Fruit fly (Drosophila melanogaster) whole organism, embryonic: ENCODE data around the gene CG14868.
A peak's percentile ranks its signal among the peaks of the same experiment; 100 is the strongest.

ENCODE experiments used
- Awh ChIP-seq: fragments of 200-800 bp; sonication (Bioruptor generic); IDR thresholded peaks from 2 replicates; pipeline ENCODE4, ENCODE4 v1.3.6; 2022; ENCODE audit warnings: missing biosample characterization, missing genetic modification characterization
- CG10543 ChIP-seq: fragments of 200-800 bp; sonication (Bioruptor generic); optimal IDR thresholded peaks from 3 replicates; lab custom pipeline; 2017; ENCODE audit warnings: missing biosample characterization, mild to moderate bottlenecking, missing genetic modification characterization, moderate library complexity
- CG13424 ChIP-seq: fragments of 200-800 bp; sonication (Bioruptor generic); optimal IDR thresholded peaks from 2 replicates; lab custom pipeline; 2019; ENCODE audit warnings: missing biosample characterization, mild to moderate bottlenecking, missing genetic modification characterization, moderate library complexity
- CG17186 ChIP-seq: fragments of 200-800 bp; sonication (Bioruptor generic); optimal IDR thresholded peaks from 3 replicates; lab custom pipeline; 2017; ENCODE audit warnings: missing biosample characterization, missing genetic modification reagents, missing genetic modification characterization
- CG2875 ChIP-seq: fragments of 200-800 bp; sonication (Bioruptor generic); optimal IDR thresholded peaks from 2 replicates; lab custom pipeline; 2017; ENCODE audit warnings: missing biosample characterization, mild to moderate bottlenecking, missing genetic modification characterization, missing genetic modification reagents
- CG4328 ChIP-seq: fragments of 200-800 bp; sonication (Bioruptor generic); optimal IDR thresholded peaks from 3 replicates; lab custom pipeline; 2017; ENCODE audit warnings: missing biosample characterization, missing genetic modification reagents, missing genetic modification characterization
- CG6683 ChIP-seq: fragments of 200-800 bp; sonication (Bioruptor generic); optimal IDR thresholded peaks from 2 replicates; lab custom pipeline; 2017; ENCODE audit warnings: missing biosample characterization, mild to moderate bottlenecking, missing genetic modification characterization, missing genetic modification reagents
- CG6791 ChIP-seq: fragments of 200-800 bp; sonication (Bioruptor generic); IDR thresholded peaks from 3 replicates; pipeline ENCODE4 v1.3.6; 2022; ENCODE audit warnings: missing biosample characterization, missing genetic modification characterization; ENCODE audit not compliant: partially characterized antibody
- CG8765 ChIP-seq: fragments of 200-800 bp; sonication (Bioruptor generic); IDR thresholded peaks from 2 replicates; pipeline ENCODE4 v1.3.6; 2022; ENCODE audit warnings: missing biosample characterization, missing genetic modification characterization
- CG9609 ChIP-seq: fragments of 200-800 bp; sonication (Bioruptor generic); optimal IDR thresholded peaks from 3 replicates; lab custom pipeline; 2016; ENCODE audit warnings: missing biosample characterization, missing genetic modification characterization
- Dp ChIP-seq: fragments of 200-800 bp; sonication (Bioruptor generic); optimal IDR thresholded peaks from 2 replicates; lab custom pipeline; 2018; ENCODE audit warnings: missing biosample characterization, mild to moderate bottlenecking, missing genetic modification characterization, moderate library complexity
- Fer2 ChIP-seq: fragments of 200-800 bp; sonication (Bioruptor generic); optimal IDR thresholded peaks from 2 replicates; lab custom pipeline; 2018; ENCODE audit warnings: missing biosample characterization, mild to moderate bottlenecking, missing genetic modification characterization, moderate library complexity
- HHEX ChIP-seq: fragments of 200-800 bp; sonication (Bioruptor generic); optimal IDR thresholded peaks from 3 replicates; lab custom pipeline; 2017; ENCODE audit warnings: missing biosample characterization, mild to moderate bottlenecking, missing genetic modification characterization, missing genetic modification reagents
- HLH3B ChIP-seq: fragments of 200-800 bp; sonication (Bioruptor generic); IDR thresholded peaks from 2 replicates; pipeline ENCODE4 v1.3.6; 2022; ENCODE audit warnings: missing biosample characterization, missing genetic modification characterization
- Med ChIP-seq: fragments of 200-800 bp; sonication (Bioruptor generic); peaks from one replicate; lab custom pipeline; 2016; ENCODE audit warnings: missing biosample characterization, missing genetic modification characterization, mild to moderate bottlenecking, inconsistent platforms, moderate library complexity
- NC2β ChIP-seq: fragments of 200-800 bp; sonication (Bioruptor generic); optimal IDR thresholded peaks from 2 replicates; lab custom pipeline; 2016; ENCODE audit warnings: missing biosample characterization, missing genetic modification characterization
- NFAT ChIP-seq: fragments of 200-800 bp; sonication (Bioruptor generic); IDR thresholded peaks from 2 replicates; pipeline ENCODE4 v1.3.6; 2022; ENCODE audit warnings: missing biosample characterization, missing genetic modification characterization
- Oaz ChIP-seq: fragments of 200-800 bp; sonication (Bioruptor generic); IDR thresholded peaks from 2 replicates; pipeline ENCODE4 v1.3.6; 2022; ENCODE audit warnings: missing biosample characterization, missing genetic modification characterization
- Optix ChIP-seq: fragments of 200-800 bp; sonication (Bioruptor generic); IDR thresholded peaks from 3 replicates; pipeline ENCODE4 v1.3.6; 2022; ENCODE audit warnings: missing biosample characterization, missing genetic modification characterization
- Rx ChIP-seq: fragments of 200-800 bp; sonication (Bioruptor generic); IDR thresholded peaks from 2 replicates; pipeline ENCODE4 v1.3.6; 2022; ENCODE audit warnings: missing biosample characterization, missing genetic modification characterization
- Sox102F ChIP-seq: fragments of 200-800 bp; sonication (Bioruptor generic); optimal IDR thresholded peaks from 2 replicates; lab custom pipeline; 2018; ENCODE audit warnings: missing biosample characterization, mild to moderate bottlenecking, missing genetic modification characterization, moderate library complexity
- TFAM ChIP-seq: fragments of 200-800 bp; sonication (Bioruptor generic); optimal IDR thresholded peaks from 2 replicates; lab custom pipeline; 2017; ENCODE audit warnings: missing biosample characterization, missing genetic modification characterization, inconsistent platforms
- ase ChIP-seq: fragments of 200-800 bp; sonication (Bioruptor generic); IDR thresholded peaks from 3 replicates; pipeline ENCODE4 v1.3.6; 2022; ENCODE audit warnings: missing biosample characterization, missing genetic modification characterization
- chif ChIP-seq, 2 experiments: fragments of 200-800 bp; sonication (Bioruptor generic); optimal IDR thresholded peaks; 3 replicates each; lab custom pipeline; 2016; ENCODE audit warnings: missing biosample characterization in 2 of 2, missing genetic modification characterization in 2 of 2
- chinmo ChIP-seq: fragments of 200-800 bp; sonication (Bioruptor generic); IDR thresholded peaks from 4 replicates; pipeline ENCODE4 v1.3.6; 2022; ENCODE audit warnings: missing biosample characterization, missing genetic modification characterization; ENCODE audit not compliant: partially characterized antibody
- ci ChIP-seq: fragments of 200-800 bp; sonication (Bioruptor generic); IDR thresholded peaks from 3 replicates; pipeline ENCODE4 v1.3.6; 2022; ENCODE audit warnings: missing biosample characterization, missing genetic modification characterization
- dimm ChIP-seq: fragments of 200-800 bp; sonication (Bioruptor generic); IDR thresholded peaks from 2 replicates; pipeline ENCODE4 v1.3.6; 2022; ENCODE audit warnings: missing biosample characterization, missing genetic modification characterization
- dpn ChIP-seq, 2 experiments: fragments of 200-800 bp; sonication (Bioruptor generic); optimal IDR thresholded peaks; 3 replicates each; lab custom pipeline; 2016; ENCODE audit warnings: missing biosample characterization in 2 of 2, missing genetic modification characterization in 2 of 2
- ewg ChIP-seq: fragments of 200-800 bp; sonication (Bioruptor generic); optimal IDR thresholded peaks from 3 replicates; lab custom pipeline; 2017; ENCODE audit warnings: mild to moderate bottlenecking, missing biosample characterization, missing genetic modification reagents, missing genetic modification characterization
- hb ChIP-seq: fragments of 200-800 bp; sonication (Bioruptor generic); IDR thresholded peaks from 3 replicates; pipeline ENCODE4 v1.3.6; 2022; ENCODE audit warnings: missing biosample characterization, missing genetic modification characterization; ENCODE audit not compliant: partially characterized antibody
- hkb ChIP-seq, 2 experiments: fragments of 200-800 bp in 1 of 2; fragments of >200 bp in 1 of 2; sonication (Bioruptor generic) in 1 of 2; IDR thresholded peaks in 1 of 2; optimal IDR thresholded peaks in 1 of 2; 2 replicates each; pipeline versions ENCODE4 v1.3.6 to Lab custom; 2017 to 2022; ENCODE audit warnings: missing biosample characterization in 1 of 2, missing genetic modification characterization in 1 of 2
- knrl ChIP-seq: fragments of 200-800 bp; sonication (Bioruptor generic); IDR thresholded peaks from 3 replicates; pipeline ENCODE4 v1.3.6; 2022; ENCODE audit warnings: missing biosample characterization, missing genetic modification characterization; ENCODE audit not compliant: partially characterized antibody
- schlank ChIP-seq: fragments of 200-800 bp; sonication (Bioruptor generic); optimal IDR thresholded peaks from 2 replicates; lab custom pipeline; 2018; ENCODE audit warnings: missing biosample characterization, mild to moderate bottlenecking, missing genetic modification characterization
- sens-2 ChIP-seq: fragments of 200-800 bp; sonication (Bioruptor generic); IDR thresholded peaks from 2 replicates; pipeline ENCODE4 v1.3.6; 2022; ENCODE audit warnings: missing biosample characterization, missing genetic modification characterization
- so ChIP-seq: fragments of 200-800 bp; sonication (Bioruptor generic); IDR thresholded peaks from 3 replicates; pipeline ENCODE4 v1.3.6; 2022; ENCODE audit warnings: missing biosample characterization, missing genetic modification characterization
- tll ChIP-seq, 2 experiments: fragments of 200-800 bp in 1 of 2; fragments of >200 bp in 1 of 2; sonication (Bioruptor generic) in 1 of 2; optimal IDR thresholded peaks; 2 replicates each; lab custom pipeline; 2017 to 2019; ENCODE audit warnings: missing biosample characterization in 2 of 2, missing genetic modification characterization in 2 of 2, mild to moderate bottlenecking in 1 of 2, moderate library complexity in 1 of 2
- vvl ChIP-seq: fragments of 200-800 bp; sonication (Bioruptor generic); IDR thresholded peaks from 2 replicates; pipeline ENCODE4 v1.3.6; 2022; ENCODE audit warnings: missing biosample characterization, missing genetic modification characterization
- z ChIP-seq: fragments of 200-800 bp; sonication (Bioruptor generic); IDR thresholded peaks from 3 replicates; pipeline ENCODE4 v1.3.6; 2022; ENCODE audit warnings: missing biosample characterization, missing genetic modification characterization
- zfh1 ChIP-seq: fragments of 200-800 bp; sonication (Bioruptor generic); IDR thresholded peaks from 3 replicates; pipeline ENCODE4 v1.3.6; 2022; ENCODE audit warnings: missing biosample characterization, missing genetic modification characterization

The CG14868 gene

dm6 chr3R:15410689-15411587 lies 41.2 kb upstream of the CG14868 start (continued):
- TF ChIP-seq schlank (tag; lab: Kevin White, UChicago) (no peak), vvl (GFP tag; lab: Robert Waterston, UW) (peak; percentile 40; the same call in 1 of the 2 replicates), Optix (no peak), Sox102F (no peak), CG6683 (GFP tag; lab: Kevin White, UChicago) (no peak), NFAT (GFP tag; lab: Robert Waterston, UW) (no peak), zfh1 (GFP tag; lab: Robert Waterston, UW) (0 out of 3 replicates have a peak, but pooled peaks have one; percentile 4), chif (GFP tag; optimal IDR thresholded peaks at IDR 0.05; lab: Kevin White, UChicago) (no peak), knrl (GFP tag; lab: Robert Waterston, UW) (no peak), so (GFP tag; lab: Robert Waterston, UW) (no peak), z (GFP tag; lab: Robert Waterston, UW) (no peak), Med (peak; percentile 50), Oaz (GFP tag; lab: Robert Waterston, UW) (no peak), CG13424 (no peak), HLH3B (no peak), sens-2 (no peak), CG9609 (GFP tag; lab: Kevin White, UChicago) (no peak), CG8765 (GFP tag; lab: Robert Waterston, UW) (no peak), Awh (GFP tag; lab: Robert Waterston, UW) (no peak), tll (GFP tag; optimal IDR thresholded peaks at IDR 0.05; lab: Kevin White, UChicago) (no peak), CG10543 (no peak), chinmo (GFP tag; lab: Robert Waterston, UW) (0 out of 4 replicates have a peak, but pooled peaks have one; percentile 27), TFAM (GFP tag; lab: Kevin White, UChicago) (no peak), CG2875 (GFP tag; lab: Kevin White, UChicago) (no peak), NC2β (GFP tag; lab: Kevin White, UChicago) (no peak), dimm (GFP tag; lab: Robert Waterston, UW) (no peak), ewg (peak; percentile 6), ci (GFP tag; lab: Robert Waterston, UW) (0 out of 3 replicates have a peak, but pooled peaks have one; percentile 11), ase (GFP tag; lab: Robert Waterston, UW) (no peak), Fer2 (tag; lab: Kevin White, UChicago) (no peak), hkb (optimal IDR thresholded peaks at IDR 0.05; lab: Kevin White, UChicago) (no peak), hkb (GFP tag; IDR thresholded peaks at IDR 0.05; lab: Robert Waterston, UW) (no peak), dpn (GFP tag; optimal IDR thresholded peaks at IDR 0.05; lab: Kevin White, UChicago) (no peak), Rx (GFP tag; lab: Robert Waterston, UW) (no peak), CG6791 (GFP tag; lab: Robert Waterston, UW) (0 out of 3 replicates have a peak, but pooled peaks have one; percentile 13), Dp (GFP tag; lab: Kevin White, UChicago) (no peak), hb (GFP tag; lab: Robert Waterston, UW) (no peak), CG17186 (no peak), HHEX (GFP tag; lab: Kevin White, UChicago) (no peak), CG4328 (GFP tag; lab: Kevin White, UChicago) (no peak)
